Comparison of ENCODE assay signal across 1 fruit fly cellular context in genomic region chr2L:3356193-3356645, dm6.
TF ChIP-seq lines count a peak whose summit lies in the region.

No protein-coding gene starts in this region.

TF ChIP-seq in whole organism, embryonic, 481 proteins besides CTCF, POLR2A, EP300 and RAD21 (continued from another document):
- TF ChIP-seq mam (GFP tag; optimal IDR thresholded peaks at IDR 0.05; lab: Kevin White, UChicago) (peak; percentile 38), tna (GFP tag; IDR thresholded peaks at IDR 0.05; lab: Robert Waterston, UW; ENCODE audit: partially characterized antibody) (no peak), CG9609 (GFP tag; optimal IDR thresholded peaks at IDR 0.05; lab: Kevin White, UChicago) (peak; percentile 43), chinmo (GFP tag; IDR thresholded peaks at IDR 0.05; lab: Robert Waterston, UW; ENCODE audit: partially characterized antibody) (0 out of 4 replicates have a peak, but pooled peaks have one; percentile 17), Aef1 (GFP tag; IDR thresholded peaks at IDR 0.05; lab: Robert Waterston, UW) (peak; percentile 45; the same call in 2 of the 3 replicates), lab (GFP tag; optimal IDR thresholded peaks at IDR 0.05; lab: Kevin White, UChicago) (peak; percentile 41), Meics (GFP tag; optimal IDR thresholded peaks at IDR 0.05; lab: Kevin White, UChicago) (peak; percentile 19), CG34376 (GFP tag; optimal IDR thresholded peaks at IDR 0.05; lab: Kevin White, UChicago) (peak; percentile 1), p53 (GFP tag; optimal IDR thresholded peaks at IDR 0.05; lab: Kevin White, UChicago) (peak; percentile 5), Adf1 (GFP tag; IDR thresholded peaks at IDR 0.05; lab: Robert Waterston, UW) (peak; percentile 13; the same call in 1 of the 2 replicates)
